Fruit fly (Drosophila melanogaster): ENCODE data around the gene caz.

The caz gene

dm6 chrX:16321037-16321436 is 32.4 kb downstream of the caz start:
- TF ChIP-seq cic (GFP tag; optimal IDR thresholded peaks at IDR 0.05) (no peak), CG1620 (GFP tag; optimal IDR thresholded peaks at IDR 0.05) (no peak), CG7045 (GFP tag; optimal IDR thresholded peaks at IDR 0.05) (no peak), bab1 (GFP tag; optimal IDR thresholded peaks at IDR 0.05) (peak; percentile 39), CG14711 (tag; optimal IDR thresholded peaks at IDR 0.05) (peak; percentile 1)

dm6 chrX:16323063-16323462 is 34.5 kb downstream of the caz start, which contains the start of the genes CG9917 and CG32579:
TSS of gene CG9917 (minus strand) at chrX:16323231.
TSS of gene CG32579 (plus strand) at chrX:16323286.
- TF ChIP-seq kay (GFP tag; ENCODE audit: borderline replicate concordance) (no peak), ovo (GFP tag; optimal IDR thresholded peaks at IDR 0.05) (no peak), CG7045 (GFP tag; optimal IDR thresholded peaks at IDR 0.05) (no peak), tj (GFP tag; optimal IDR thresholded peaks at IDR 0.05) (peak; percentile 19), pad (GFP tag; optimal IDR thresholded peaks at IDR 0.05) (no peak), Hr96 (GFP tag; optimal IDR thresholded peaks at IDR 0.05) (no peak), Clk (GFP tag; optimal IDR thresholded peaks at IDR 0.05) (no peak), Crg-1 (GFP tag; optimal IDR thresholded peaks at IDR 0.05) (no peak), cnc (optimal IDR thresholded peaks at IDR 0.05) (no peak), CG11617 (GFP tag; optimal IDR thresholded peaks at IDR 0.05) (no peak), CG5204 (GFP tag; optimal IDR thresholded peaks at IDR 0.05) (no peak), Mnt (GFP tag; optimal IDR thresholded peaks at IDR 0.05) (peak; percentile 54), CG1620 (GFP tag; optimal IDR thresholded peaks at IDR 0.05) (no peak), bab1 (GFP tag; optimal IDR thresholded peaks at IDR 0.05) (peak; percentile 50), CG7101 (tag; optimal IDR thresholded peaks at IDR 0.05) (peak; percentile 19), CG33017 (tag; optimal IDR thresholded peaks at IDR 0.05) (no peak), toe (GFP tag; optimal IDR thresholded peaks at IDR 0.05) (no peak), CG12768 (GFP tag; optimal IDR thresholded peaks at IDR 0.05) (no peak), cic (GFP tag; optimal IDR thresholded peaks at IDR 0.05) (no peak), CG14711 (tag; optimal IDR thresholded peaks at IDR 0.05) (peak; percentile 17)

- TF ChIP-seq kay (GFP tag; ENCODE audit: borderline replicate concordance) = no peak
- TF ChIP-seq toe (GFP tag; optimal IDR thresholded peaks at IDR 0.05) = no peak
- TF ChIP-seq CG7101 (tag; optimal IDR thresholded peaks at IDR 0.05) = no peak
- TF ChIP-seq Hr96 (GFP tag; optimal IDR thresholded peaks at IDR 0.05) = no peak
- TF ChIP-seq CG5204 (GFP tag; optimal IDR thresholded peaks at IDR 0.05) = no peak
- no peak for TF ChIP-seq Mnt (GFP tag; optimal IDR thresholded peaks at IDR 0.05)
- no peak for TF ChIP-seq Crg-1 (GFP tag; optimal IDR thresholded peaks at IDR 0.05)
- TF ChIP-seq CG14711 (tag; optimal IDR thresholded peaks at IDR 0.05) = no peak
- TF ChIP-seq CG1620 (GFP tag; optimal IDR thresholded peaks at IDR 0.05) = no peak
Measured at dm6 chrX:16323536-16323935, 34.9 kb downstream of the caz start.

- no peak for TF ChIP-seq CG11617 (GFP tag; optimal IDR thresholded peaks at IDR 0.05)
Measured at dm6 chrX:16325472-16325871, 36.9 kb downstream of the caz start, which contains the start of gene CalpC. TSS of gene CalpC (plus strand) at chrX:16325763.

dm6 chrX:16330659-16331058 is 42.0 kb downstream of the caz start, which contains the start of gene CG9919:
TSS of gene CG9919 (minus strand) at chrX:16330759.
- no peak for TF ChIP-seq Crg-1 (GFP tag; optimal IDR thresholded peaks at IDR 0.05)
- no peak for TF ChIP-seq kay (GFP tag; ENCODE audit: borderline replicate concordance)
- no peak for TF ChIP-seq CG7045 (GFP tag; optimal IDR thresholded peaks at IDR 0.05)
- TF ChIP-seq Clk (GFP tag; optimal IDR thresholded peaks at IDR 0.05) = no peak
- no peak for TF ChIP-seq Hr96 (GFP tag; optimal IDR thresholded peaks at IDR 0.05)
- TF ChIP-seq CG5204 (GFP tag; optimal IDR thresholded peaks at IDR 0.05) = no peak
- TF ChIP-seq CG14711 (tag; optimal IDR thresholded peaks at IDR 0.05) = no peak
- TF ChIP-seq ovo (GFP tag; optimal IDR thresholded peaks at IDR 0.05) = no peak
- TF ChIP-seq CG12768 (GFP tag; optimal IDR thresholded peaks at IDR 0.05) = no peak
- TF ChIP-seq CG11617 (GFP tag; optimal IDR thresholded peaks at IDR 0.05) = no peak
- no peak for TF ChIP-seq cic (GFP tag; optimal IDR thresholded peaks at IDR 0.05)
- no peak for TF ChIP-seq toe (GFP tag; optimal IDR thresholded peaks at IDR 0.05)
- TF ChIP-seq CG7101 (tag; optimal IDR thresholded peaks at IDR 0.05) = no peak
- no peak for TF ChIP-seq pad (GFP tag; optimal IDR thresholded peaks at IDR 0.05)
- TF ChIP-seq CG33017 (tag; optimal IDR thresholded peaks at IDR 0.05) = no peak
- no peak for TF ChIP-seq bab1 (GFP tag; optimal IDR thresholded peaks at IDR 0.05)

- no peak for TF ChIP-seq CG5204 (GFP tag; optimal IDR thresholded peaks at IDR 0.05)
- no peak for TF ChIP-seq CG1620 (GFP tag; optimal IDR thresholded peaks at IDR 0.05)
- peak; percentile 11 for TF ChIP-seq pad (GFP tag; optimal IDR thresholded peaks at IDR 0.05)
- no peak for TF ChIP-seq Clk (GFP tag; optimal IDR thresholded peaks at IDR 0.05)
- TF ChIP-seq cic (GFP tag; optimal IDR thresholded peaks at IDR 0.05) = no peak
- no peak for TF ChIP-seq cnc (optimal IDR thresholded peaks at IDR 0.05)
- no peak for TF ChIP-seq CG14711 (tag; optimal IDR thresholded peaks at IDR 0.05)
- TF ChIP-seq CG11617 (GFP tag; optimal IDR thresholded peaks at IDR 0.05) = peak; percentile 28
- no peak for TF ChIP-seq CG7045 (GFP tag; optimal IDR thresholded peaks at IDR 0.05)
- TF ChIP-seq CG7101 (tag; optimal IDR thresholded peaks at IDR 0.05) = no peak
- peak; percentile 54 for TF ChIP-seq ovo (GFP tag; optimal IDR thresholded peaks at IDR 0.05)
- no peak for TF ChIP-seq Crg-1 (GFP tag; optimal IDR thresholded peaks at IDR 0.05)
- no peak for TF ChIP-seq toe (GFP tag; optimal IDR thresholded peaks at IDR 0.05)
- peak; percentile 6 for TF ChIP-seq bab1 (GFP tag; optimal IDR thresholded peaks at IDR 0.05)
- no peak for TF ChIP-seq CG12768 (GFP tag; optimal IDR thresholded peaks at IDR 0.05)
- peak; percentile 21 for TF ChIP-seq Mnt (GFP tag; optimal IDR thresholded peaks at IDR 0.05)
- TF ChIP-seq tj (GFP tag; optimal IDR thresholded peaks at IDR 0.05) = no peak
- no peak for TF ChIP-seq CG33017 (tag; optimal IDR thresholded peaks at IDR 0.05)
- no peak for TF ChIP-seq Hr96 (GFP tag; optimal IDR thresholded peaks at IDR 0.05)
Measured at dm6 chrX:16331562-16332233, 43.1 kb downstream of the caz start.
